Worm (Caenorhabditis elegans): ENCODE measurements around the gene ZK945.7.

Gene ZK945.7

DNA sequence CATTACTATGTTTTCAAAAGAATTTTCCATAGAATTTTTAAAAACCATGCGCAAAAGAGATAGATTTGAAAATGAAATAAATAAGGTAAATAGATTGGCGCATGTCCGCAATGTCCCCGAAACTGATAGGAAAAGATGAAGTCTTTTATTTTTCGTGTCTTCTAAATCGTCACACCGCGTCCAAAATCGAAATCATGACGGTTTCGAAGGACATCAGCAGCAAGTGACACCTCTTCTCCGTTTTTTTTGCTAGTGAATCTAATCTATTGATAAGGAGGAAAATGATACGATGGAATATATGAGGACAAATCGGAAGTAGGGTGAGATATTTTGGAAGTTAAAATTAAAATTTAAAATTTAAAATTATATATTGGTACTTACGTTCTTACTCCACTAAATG lies 34.3 kb downstream of the ZK945.7 start:
- no peak for TF ChIP-seq K12H6.12 (tag; optimal IDR thresholded peaks at IDR 0.05)

DNA sequence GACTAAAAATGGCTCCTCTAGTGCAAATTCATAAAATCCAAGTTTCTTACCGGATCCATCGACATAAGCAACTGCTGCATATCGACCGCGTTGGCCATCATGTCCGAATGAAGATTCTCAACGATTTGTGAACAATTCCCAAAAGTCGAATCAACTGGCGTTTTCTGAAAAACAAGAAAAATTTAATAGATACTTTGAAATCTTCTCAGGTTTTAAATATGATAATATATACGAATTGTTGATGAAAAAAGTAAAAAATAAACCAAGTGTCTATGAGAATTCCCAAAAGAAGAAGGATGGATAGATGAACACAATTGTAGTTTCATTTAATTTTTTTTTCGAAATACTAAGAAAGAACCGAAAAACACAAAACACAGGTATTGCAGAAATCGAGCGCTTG lies 40.5 kb downstream of the ZK945.7 start, which contains the start of gene die-1:
TSS of gene die-1 (minus strand) at position 101 of the 400 bp plus-strand sequence.
- TF ChIP-seq egrh-3 (GFP tag; IDR thresholded peaks at IDR 0.05) (no peak), nhr-90 (tag; optimal IDR thresholded peaks at IDR 0.05) (no peak), B0035.1 (tag; optimal IDR thresholded peaks at IDR 0.05) (no peak), lir-1 (GFP tag; conservative IDR thresholded peaks at IDR 0.05) (no peak), madf-8 (GFP tag; conservative IDR thresholded peaks at IDR 0.05) (no peak), F33H1.4 (GFP tag; IDR thresholded peaks at IDR 0.05) (no peak)

DNA sequence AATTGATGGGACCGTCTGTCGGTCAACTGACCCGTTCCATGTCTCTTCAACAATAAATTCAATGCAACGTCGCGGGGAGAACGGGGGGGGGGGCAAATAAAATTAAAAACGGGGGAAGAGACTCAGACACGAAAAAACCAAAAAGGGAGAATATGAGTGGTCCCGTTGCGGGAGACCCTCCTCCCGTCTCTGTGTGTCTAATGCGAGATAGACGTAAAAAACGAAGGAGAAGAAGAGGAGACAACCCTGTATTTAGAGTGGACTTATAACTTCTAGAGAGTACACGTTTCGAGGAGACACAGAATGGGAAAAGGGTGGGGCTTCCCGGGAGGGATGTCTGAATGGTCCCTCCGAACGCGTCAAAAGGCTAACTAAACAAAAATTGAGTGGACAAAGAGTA lies 42.8 kb downstream of the ZK945.7 start:
- TF ChIP-seq ceh-40 (GFP tag; IDR thresholded peaks at IDR 0.05) (no peak), efl-1 (GFP tag; optimal IDR thresholded peaks at IDR 0.05) (peak; percentile 30), hmg-1.2 (GFP tag; IDR thresholded peaks at IDR 0.05) (peak; percentile 56), madf-8 (GFP tag; conservative IDR thresholded peaks at IDR 0.05) (no peak), mes-4 (tag; optimal IDR thresholded peaks at IDR 0.05) (no peak), aptf-2 (GFP tag; conservative IDR thresholded peaks at IDR 0.05) (peak; percentile 94), hlh-12 (tag; optimal IDR thresholded peaks at IDR 0.05) (no peak)

DNA sequence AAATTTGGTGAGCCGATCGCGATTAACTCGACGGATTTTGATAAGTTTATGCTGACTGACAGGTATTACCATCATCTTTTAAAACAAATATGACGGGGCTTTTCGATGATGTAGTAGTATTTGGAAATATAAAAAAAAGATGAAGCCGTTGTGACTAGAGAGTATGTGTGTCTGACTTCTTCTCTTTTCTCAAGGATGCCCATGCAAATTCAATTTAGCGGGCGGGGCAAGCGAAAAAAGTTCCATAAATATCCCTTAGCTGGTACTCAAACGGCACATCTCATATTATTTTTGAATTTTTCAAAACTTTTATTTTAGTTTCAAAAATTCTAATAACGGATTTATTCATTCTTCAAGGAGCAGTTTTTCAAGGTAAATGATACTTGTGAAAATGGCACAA lies 47.8 kb downstream of the ZK945.7 start, which contains the start of gene stg-1:
TSS of gene stg-1 (minus strand) at position 153 of the 400 bp plus-strand sequence.
- TF ChIP-seq rec-8 (tag; optimal IDR thresholded peaks at IDR 0.05): no peak
- TF ChIP-seq atf-7 (tag; optimal IDR thresholded peaks at IDR 0.05): no peak
- TF ChIP-seq F57A8.1 (GFP tag; optimal IDR thresholded peaks at IDR 0.05): no peak
- TF ChIP-seq ekl-4 (GFP tag; IDR thresholded peaks at IDR 0.05): no peak
- no peak for TF ChIP-seq egl-44 (GFP tag; IDR thresholded peaks at IDR 0.05)
- TF ChIP-seq hmg-20 (GFP tag; IDR thresholded peaks at IDR 0.05): no peak
- TF ChIP-seq zim-3 (tag; optimal IDR thresholded peaks at IDR 0.05): no peak
- no peak for TF ChIP-seq egrh-3 (GFP tag; IDR thresholded peaks at IDR 0.05)
- no peak for TF ChIP-seq repo-1 (tag; optimal IDR thresholded peaks at IDR 0.05)
- no peak for TF ChIP-seq nhr-27 (tag; optimal IDR thresholded peaks at IDR 0.05)
- TF ChIP-seq die-1 (tag; optimal IDR thresholded peaks at IDR 0.05): no peak
- TF ChIP-seq attf-3 (GFP tag; conservative IDR thresholded peaks at IDR 0.05): no peak
- no peak for TF ChIP-seq lin-54 (GFP tag; optimal IDR thresholded peaks at IDR 0.05)
- TF ChIP-seq hlh-12 (tag; optimal IDR thresholded peaks at IDR 0.05): no peak
- no peak for TF ChIP-seq cebp-1 (GFP tag; IDR thresholded peaks at IDR 0.05)
- no peak for TF ChIP-seq cebp-1 (tag; optimal IDR thresholded peaks at IDR 0.05)
- no peak for TF ChIP-seq F33H1.4 (GFP tag; IDR thresholded peaks at IDR 0.05)
- TF ChIP-seq lin-26 (GFP tag; IDR thresholded peaks at IDR 0.05): no peak

All from whole organism, young adult.